Fruit fly (Drosophila melanogaster) whole organism, embryonic: Measurements from ENCODE around the gene CG3184.

Experiments
- Bgb ChIP-seq: fragments of 200-800 bp; sonication (Bioruptor generic); IDR thresholded peaks from 2 replicates; pipeline ENCODE4 v1.3.6; 2022; ENCODE audit warnings: missing biosample characterization, missing genetic modification characterization; ENCODE audit not compliant: partially characterized antibody
- CG11456 ChIP-seq: fragments of 200-800 bp; sonication (Bioruptor generic); IDR thresholded peaks from 3 replicates; pipeline ENCODE4 v1.3.6; 2022; ENCODE audit warnings: missing biosample characterization, missing genetic modification characterization
- CG11723 ChIP-seq: fragments of 200-800 bp; sonication (Bioruptor generic); optimal IDR thresholded peaks from 2 replicates; lab custom pipeline; 2017; ENCODE audit warnings: missing biosample characterization, mild to moderate bottlenecking, missing genetic modification characterization
- CG12155 ChIP-seq: fragments of 200-800 bp; sonication (Bioruptor generic); optimal IDR thresholded peaks from 3 replicates; lab custom pipeline; 2016; ENCODE audit warnings: missing biosample characterization, missing genetic modification characterization
- CG1233 ChIP-seq: fragments of 200-800 bp; sonication (Bioruptor generic); optimal IDR thresholded peaks from 4 replicates; lab custom pipeline; 2018; ENCODE audit warnings: missing biosample characterization, mild to moderate bottlenecking, missing genetic modification characterization
- CG14441 ChIP-seq: fragments of 200-800 bp; sonication (Bioruptor generic); IDR thresholded peaks from 2 replicates; pipeline ENCODE4 v1.3.6; 2022; ENCODE audit warnings: missing biosample characterization, missing genetic modification characterization
- CG14710 ChIP-seq: fragments of 200-800 bp; sonication (Bioruptor generic); optimal IDR thresholded peaks from 3 replicates; lab custom pipeline; 2019; ENCODE audit warnings: missing biosample characterization, mild to moderate bottlenecking, missing genetic modification characterization, moderate library complexity
- CG15011 ChIP-seq: fragments of 200-800 bp; sonication (Bioruptor generic); optimal IDR thresholded peaks from 3 replicates; lab custom pipeline; 2018; ENCODE audit warnings: missing biosample characterization, mild to moderate bottlenecking, missing genetic modification characterization
- CG17385 ChIP-seq: fragments of 200-800 bp; sonication (Bioruptor generic); optimal IDR thresholded peaks from 3 replicates; lab custom pipeline; 2018; ENCODE audit warnings: missing biosample characterization, mild to moderate bottlenecking, missing genetic modification characterization
- CG1792 ChIP-seq: fragments of 200-800 bp; sonication (Bioruptor generic); optimal IDR thresholded peaks from 2 replicates; lab custom pipeline; 2016; ENCODE audit warnings: missing biosample characterization, missing genetic modification characterization
- CG33213 ChIP-seq: fragments of 200-800 bp; sonication (Bioruptor generic); optimal IDR thresholded peaks from 3 replicates; lab custom pipeline; 2016; ENCODE audit warnings: missing biosample characterization, missing genetic modification characterization
- CG3726 ChIP-seq: fragments of 200-800 bp; sonication (Bioruptor generic); IDR thresholded peaks from 3 replicates; pipeline ENCODE4, ENCODE4 v1.3.6; 2022; ENCODE audit warnings: missing biosample characterization, missing genetic modification characterization
- CG4854 ChIP-seq: fragments of 200-800 bp; sonication (Bioruptor generic); optimal IDR thresholded peaks from 2 replicates; lab custom pipeline; 2016; ENCODE audit warnings: missing biosample characterization, missing genetic modification characterization, inconsistent platforms
- CG5953 ChIP-seq: fragments of 200-800 bp; sonication (Bioruptor generic); IDR thresholded peaks from 2 replicates; pipeline ENCODE4 v1.3.6; 2022; ENCODE audit warnings: missing biosample characterization, missing genetic modification characterization
- CG6254 ChIP-seq: fragments of 200-800 bp; sonication (Bioruptor generic); optimal IDR thresholded peaks from 3 replicates; lab custom pipeline; 2017; ENCODE audit warnings: mild to moderate bottlenecking, missing biosample characterization, missing genetic modification reagents, missing genetic modification characterization
- CG6272 ChIP-seq: fragments of 200-800 bp; sonication (Bioruptor generic); IDR thresholded peaks from 2 replicates; pipeline ENCODE4 v1.3.6; 2022; ENCODE audit warnings: missing biosample characterization, missing genetic modification characterization
- CG7372 ChIP-seq: fragments of 200-800 bp; sonication (Bioruptor generic); IDR thresholded peaks from 2 replicates; pipeline ENCODE4 v1.3.6; 2022; ENCODE audit warnings: missing biosample characterization, missing genetic modification characterization
- CG7963 ChIP-seq: fragments of 200-800 bp; sonication (Bioruptor generic); IDR thresholded peaks from 3 replicates; pipeline ENCODE4 v1.3.6; 2022; ENCODE audit warnings: missing biosample characterization, missing genetic modification characterization; ENCODE audit not compliant: partially characterized antibody
- CG9932 ChIP-seq: fragments of 200-800 bp; sonication (Bioruptor generic); IDR thresholded peaks from 2 replicates; pipeline ENCODE4 v1.3.6; 2022; ENCODE audit warnings: missing biosample characterization, missing genetic modification characterization
- CTCF ChIP-seq: fragments of 200-800 bp; sonication (Bioruptor generic); optimal IDR thresholded peaks from 2 replicates; lab custom pipeline; 2017; ENCODE audit warnings: missing biosample characterization, mild to moderate bottlenecking, missing genetic modification characterization, moderate library complexity
- D19B ChIP-seq: fragments of 200-800 bp; sonication (Bioruptor generic); optimal IDR thresholded peaks from 2 replicates; lab custom pipeline; 2017; ENCODE audit warnings: missing biosample characterization, mild to moderate bottlenecking, missing genetic modification characterization
- Gsc ChIP-seq: fragments of 200-800 bp; sonication (Bioruptor generic); IDR thresholded peaks from 2 replicates; pipeline ENCODE4 v1.3.6; 2022; ENCODE audit warnings: missing biosample characterization, missing genetic modification characterization
- Kr ChIP-seq: fragments of 200-800 bp; sonication (Bioruptor generic); optimal IDR thresholded peaks from 2 replicates; lab custom pipeline; 2017; ENCODE audit warnings: missing biosample characterization, mild to moderate bottlenecking, missing genetic modification characterization
- Lpt ChIP-seq: fragments of >200 bp; optimal IDR thresholded peaks from 2 replicates; lab custom pipeline; 2018; ENCODE audit warnings: missing biosample characterization, missing genetic modification characterization
- Mad ChIP-seq: fragments of 200-800 bp; sonication (Bioruptor generic); optimal IDR thresholded peaks from 2 replicates; lab custom pipeline; 2016; ENCODE audit warnings: missing biosample characterization, missing genetic modification characterization
- Meics ChIP-seq: fragments of 200-800 bp; sonication (Bioruptor generic); optimal IDR thresholded peaks from 2 replicates; lab custom pipeline; 2017; ENCODE audit warnings: missing biosample characterization, mild to moderate bottlenecking, missing genetic modification characterization
- Mes4 ChIP-seq: fragments of 200-800 bp; sonication (Bioruptor generic); optimal IDR thresholded peaks from 2 replicates; lab custom pipeline; 2016; ENCODE audit warnings: missing biosample characterization, missing genetic modification characterization
- Mrtf ChIP-seq: fragments of 200-800 bp; sonication (Bioruptor generic); IDR thresholded peaks from 3 replicates; pipeline ENCODE4 v1.3.6; 2022; ENCODE audit warnings: missing biosample characterization, missing genetic modification characterization
- Sry-δ ChIP-seq: fragments of 200-800 bp; sonication (Bioruptor generic); optimal IDR thresholded peaks from 2 replicates; lab custom pipeline; 2016; ENCODE audit warnings: missing biosample characterization, missing genetic modification characterization
- Ssrp ChIP-seq: fragments of 200-800 bp; sonication (Bioruptor generic); optimal IDR thresholded peaks from 2 replicates; lab custom pipeline; 2018; ENCODE audit warnings: missing biosample characterization, mild to moderate bottlenecking, missing genetic modification characterization, moderate library complexity
- TFAM ChIP-seq: fragments of 200-800 bp; sonication (Bioruptor generic); optimal IDR thresholded peaks from 2 replicates; lab custom pipeline; 2017; ENCODE audit warnings: missing biosample characterization, missing genetic modification characterization, inconsistent platforms
- abd-A ChIP-seq: fragments of 200-800 bp; sonication (Bioruptor generic); optimal IDR thresholded peaks from 3 replicates; lab custom pipeline; 2019; ENCODE audit warnings: missing biosample characterization, mild to moderate bottlenecking, missing genetic modification characterization, moderate library complexity
- bab2 ChIP-seq: fragments of 200-800 bp; sonication (Bioruptor generic); optimal IDR thresholded peaks from 2 replicates; lab custom pipeline; 2016; ENCODE audit warnings: missing biosample characterization, missing genetic modification characterization
- br ChIP-seq: fragments of >200 bp; optimal IDR thresholded peaks from 2 replicates; lab custom pipeline; 2017
- crc ChIP-seq: fragments of 200-800 bp; sonication (Bioruptor generic); optimal IDR thresholded peaks from 2 replicates; lab custom pipeline; 2016; ENCODE audit warnings: missing biosample characterization, missing genetic modification characterization
- da ChIP-seq: fragments of 200-800 bp; sonication (Bioruptor generic); optimal IDR thresholded peaks from 2 replicates; lab custom pipeline; 2016; ENCODE audit warnings: missing biosample characterization, missing genetic modification characterization
- dm ChIP-seq: fragments of 200-800 bp; sonication (Bioruptor generic); optimal IDR thresholded peaks from 3 replicates; lab custom pipeline; 2016; ENCODE audit warnings: missing biosample characterization, missing genetic modification characterization
- emc ChIP-seq: fragments of 200-800 bp; sonication (Bioruptor generic); optimal IDR thresholded peaks from 2 replicates; lab custom pipeline; 2016; ENCODE audit warnings: missing biosample characterization, missing genetic modification characterization
- gsb-n ChIP-seq: fragments of 200-800 bp; sonication (Bioruptor generic); optimal IDR thresholded peaks from 3 replicates; lab custom pipeline; 2018; ENCODE audit warnings: missing biosample characterization, mild to moderate bottlenecking, missing genetic modification characterization
- h ChIP-seq: fragments of >200 bp; optimal IDR thresholded peaks from 2 replicates; lab custom pipeline; 2017
- ken ChIP-seq: fragments of 200-800 bp; sonication (Bioruptor generic); IDR thresholded peaks from 3 replicates; pipeline ENCODE4 v1.3.6; 2022; ENCODE audit warnings: missing biosample characterization, missing genetic modification characterization
- lola ChIP-seq, 3 experiments: fragments of >200 bp in 2 of 3; fragments of 200-800 bp in 1 of 3; sonication (Bioruptor generic) in 1 of 3; optimal IDR thresholded peaks; 2 replicates each; lab custom pipeline; 2017 to 2019; ENCODE audit warnings: missing biosample characterization in 3 of 3, missing genetic modification characterization in 3 of 3, mild to moderate bottlenecking in 1 of 3, moderate library complexity in 1 of 3
- mld ChIP-seq: fragments of 200-800 bp; sonication (Bioruptor generic); IDR thresholded peaks from 3 replicates; pipeline ENCODE4 v1.3.6; 2022; ENCODE audit warnings: missing biosample characterization, missing genetic modification characterization; ENCODE audit not compliant: partially characterized antibody
- otp ChIP-seq: fragments of 200-800 bp; sonication (Bioruptor generic); IDR thresholded peaks from 3 replicates; pipeline ENCODE4, ENCODE4 v1.3.6; 2022; ENCODE audit warnings: missing biosample characterization, missing genetic modification characterization
- pan ChIP-seq, 4 experiments: fragments of >200 bp in 3 of 4; fragments of 200-800 bp in 1 of 4; sonication (Bioruptor generic) in 1 of 4; optimal IDR thresholded peaks in 3 of 4; IDR thresholded peaks in 1 of 4; 2 replicates each; pipeline versions ENCODE4 v1.3.6 to Lab custom; 2017 to 2022; ENCODE audit warnings: missing biosample characterization in 2 of 4, missing genetic modification characterization in 2 of 4, mixed read lengths in 1 of 4
- sim ChIP-seq: fragments of 200-800 bp; sonication (Bioruptor generic); IDR thresholded peaks from 2 replicates; pipeline ENCODE4 v1.3.6; 2022; ENCODE audit warnings: missing biosample characterization, missing genetic modification characterization
- so ChIP-seq: fragments of 200-800 bp; sonication (Bioruptor generic); IDR thresholded peaks from 3 replicates; pipeline ENCODE4 v1.3.6; 2022; ENCODE audit warnings: missing biosample characterization, missing genetic modification characterization
- tll ChIP-seq, 2 experiments: fragments of 200-800 bp in 1 of 2; fragments of >200 bp in 1 of 2; sonication (Bioruptor generic) in 1 of 2; optimal IDR thresholded peaks; 2 replicates each; lab custom pipeline; 2017 to 2019; ENCODE audit warnings: missing biosample characterization in 2 of 2, missing genetic modification characterization in 2 of 2, mild to moderate bottlenecking in 1 of 2, moderate library complexity in 1 of 2
- tx ChIP-seq: fragments of 200-800 bp; sonication (Bioruptor generic); optimal IDR thresholded peaks from 2 replicates; lab custom pipeline; 2016; ENCODE audit warnings: missing biosample characterization, missing genetic modification characterization
- vfl ChIP-seq: fragments of 200-800 bp; sonication (Bioruptor generic); optimal IDR thresholded peaks from 2 replicates; lab custom pipeline; 2016; ENCODE audit warnings: missing biosample characterization, missing genetic modification characterization
- wdn ChIP-seq: fragments of 200-800 bp; sonication (Bioruptor generic); IDR thresholded peaks from 2 replicates; pipeline ENCODE4 v1.3.6; 2022; ENCODE audit warnings: missing biosample characterization, missing genetic modification characterization

The CG3184 gene

dm6 chrX:6654198-6654831 lies 34.3 kb downstream of the CG3184 start, which contains the start of the genes CG3226 and Cdc7 (continued):
- TF ChIP-seq CG17385 (GFP tag; lab: Kevin White, UChicago), result peak; percentile 74
- peak; percentile 35 for TF ChIP-seq bab2 (GFP tag; lab: Kevin White, UChicago)
- TF ChIP-seq Mad, result peak; percentile 9
- no peak for TF ChIP-seq h (lab: Kevin White, UChicago)
- TF ChIP-seq crc (GFP tag; lab: Kevin White, UChicago), result no peak
- TF ChIP-seq Lpt (GFP tag; lab: Kevin White, UChicago), result no peak
- peak; percentile 48 for TF ChIP-seq CTCF
- no peak for TF ChIP-seq Gsc
- no peak for TF ChIP-seq CG1792 (GFP tag; lab: Kevin White, UChicago)
- peak; percentile 70 for TF ChIP-seq CG1233
- TF ChIP-seq CG11456 (GFP tag; lab: Robert Waterston, UW), result peak; percentile 78; the same call in 2 of the 3 replicates
- peak; percentile 59 for TF ChIP-seq gsb-n (tag; lab: Kevin White, UChicago)
- peak; percentile 93 for TF ChIP-seq CG14710
- TF ChIP-seq CG5953, result no peak
- TF ChIP-seq emc (GFP tag; lab: Kevin White, UChicago), result peak; percentile 41
- TF ChIP-seq da (GFP tag; lab: Kevin White, UChicago), result no peak
- TF ChIP-seq sim (GFP tag; lab: Robert Waterston, UW), result no peak
- TF ChIP-seq Ssrp (tag; lab: Kevin White, UChicago), result peak; percentile 7
- TF ChIP-seq CG15011, result peak; percentile 62
- no peak for TF ChIP-seq Kr (GFP tag; lab: Kevin White, UChicago)
- peak; percentile 40; the same call in 1 of the 2 replicates for TF ChIP-seq CG7372
- TF ChIP-seq lola (GFP tag; optimal IDR thresholded peaks at IDR 0.05; lab: Kevin White, UChicago), result peak in 1 of 3 experiments; percentile 47
- peak; percentile 52 for TF ChIP-seq CG11723
- TF ChIP-seq dm (GFP tag; lab: Kevin White, UChicago), result peak; percentile 35
- TF ChIP-seq Bgb, result peak; percentile 87
- TF ChIP-seq CG6272 (GFP tag; lab: Robert Waterston, UW), result 0 out of 2 replicates have a peak, but pooled peaks have one; percentile 25
- TF ChIP-seq so (GFP tag; lab: Robert Waterston, UW), result 0 out of 3 replicates have a peak, but pooled peaks have one; percentile 44
- no peak for TF ChIP-seq ken (GFP tag; lab: Robert Waterston, UW)
- TF ChIP-seq CG14441 (GFP tag; lab: Robert Waterston, UW), result peak; percentile 44; the same call in 1 of the 2 replicates
- peak; percentile 61 for TF ChIP-seq D19B (GFP tag; lab: Kevin White, UChicago)
- no peak for TF ChIP-seq br (lab: Kevin White, UChicago)
- TF ChIP-seq CG12155 (GFP tag; lab: Kevin White, UChicago), result peak; percentile 27
- peak; percentile 73 for TF ChIP-seq Sry-δ (GFP tag; lab: Kevin White, UChicago)
- no peak for TF ChIP-seq Mrtf (GFP tag; lab: Robert Waterston, UW)
- no peak for TF ChIP-seq tx (GFP tag; lab: Kevin White, UChicago)
- TF ChIP-seq mld (GFP tag; lab: Robert Waterston, UW), result peak; percentile 65; the same call in 2 of the 3 replicates
- no peak for TF ChIP-seq tll (GFP tag; optimal IDR thresholded peaks at IDR 0.05; lab: Kevin White, UChicago)
- TF ChIP-seq CG3726 (GFP tag; lab: Robert Waterston, UW), result no peak
- peak; percentile 63 for TF ChIP-seq CG33213 (GFP tag; lab: Kevin White, UChicago)
- peak; percentile 89 for TF ChIP-seq Meics (GFP tag; lab: Kevin White, UChicago)
- no peak for TF ChIP-seq vfl (GFP tag; lab: Kevin White, UChicago)
- TF ChIP-seq CG4854 (GFP tag; lab: Kevin White, UChicago), result peak; percentile 31
- peak; percentile 10 for TF ChIP-seq TFAM (GFP tag; lab: Kevin White, UChicago)
- TF ChIP-seq CG6254 (GFP tag; lab: Kevin White, UChicago), result peak; percentile 57
- no peak for TF ChIP-seq abd-A (tag; lab: Kevin White, UChicago)
- no peak for TF ChIP-seq pan (optimal IDR thresholded peaks at IDR 0.05; lab: Kevin White, UChicago)
- TF ChIP-seq pan (GFP tag; optimal IDR thresholded peaks at IDR 0.05 in 1 of 2, IDR thresholded peaks at IDR 0.05 in 1 of 2), result peak in 1 of 2 experiments; percentile 58
- TF ChIP-seq wdn (GFP tag; lab: Robert Waterston, UW), result no peak
- no peak for TF ChIP-seq CG7963 (GFP tag; lab: Robert Waterston, UW)
- TF ChIP-seq CG9932, result peak; percentile 59
- peak; percentile 66 for TF ChIP-seq Mes4
- 0 out of 3 replicates have a peak, but pooled peaks have one; percentile 36 for TF ChIP-seq otp
